Fruit fly (Drosophila melanogaster): ENCODE measurements around the gene sob.

The sob gene

dm6 chr2L:3572529-3573171 is 7.9 kb downstream of the sob start:
- no peak for TF ChIP-seq CG17801 (GFP tag; optimal IDR thresholded peaks at IDR 0.05; ENCODE audit: partially characterized antibody)

- no peak for TF ChIP-seq CG17801 (GFP tag; optimal IDR thresholded peaks at IDR 0.05; ENCODE audit: partially characterized antibody)
Observed at dm6 chr2L:3571457-3571856, 9.1 kb downstream of the sob start.

- no peak for TF ChIP-seq CG17801 (GFP tag; optimal IDR thresholded peaks at IDR 0.05; ENCODE audit: partially characterized antibody)
Observed at dm6 chr2L:3570566-3570965, 10.0 kb downstream of the sob start.

- no peak for TF ChIP-seq CG17801 (GFP tag; optimal IDR thresholded peaks at IDR 0.05; ENCODE audit: partially characterized antibody)
Observed at dm6 chr2L:3569892-3570291, 10.7 kb downstream of the sob start.

- TF ChIP-seq CG17801 (GFP tag; optimal IDR thresholded peaks at IDR 0.05; ENCODE audit: partially characterized antibody) = no peak
Observed at dm6 chr2L:3567394-3567793, 13.2 kb downstream of the sob start.

dm6 chr2L:3566532-3566931 is 14.0 kb downstream of the sob start:
- TF ChIP-seq CG17801 (GFP tag; optimal IDR thresholded peaks at IDR 0.05; ENCODE audit: partially characterized antibody) = no peak

dm6 chr2L:3564556-3564955 is 16.0 kb downstream of the sob start:
- TF ChIP-seq CG17801 (GFP tag; optimal IDR thresholded peaks at IDR 0.05; ENCODE audit: partially characterized antibody) = no peak

dm6 chr2L:3562435-3562834 is 18.1 kb downstream of the sob start:
- no peak for TF ChIP-seq CG17801 (GFP tag; optimal IDR thresholded peaks at IDR 0.05; ENCODE audit: partially characterized antibody)

dm6 chr2L:3559647-3560046 is 20.9 kb downstream of the sob start:
- TF ChIP-seq CG17801 (GFP tag; optimal IDR thresholded peaks at IDR 0.05; ENCODE audit: partially characterized antibody) = no peak

dm6 chr2L:3558299-3558698 is 22.3 kb downstream of the sob start:
- no peak for TF ChIP-seq CG17801 (GFP tag; optimal IDR thresholded peaks at IDR 0.05; ENCODE audit: partially characterized antibody)

- no peak for TF ChIP-seq CG17801 (GFP tag; optimal IDR thresholded peaks at IDR 0.05; ENCODE audit: partially characterized antibody)
Observed at dm6 chr2L:3557471-3557870, 23.1 kb downstream of the sob start.

- no peak for TF ChIP-seq CG17801 (GFP tag; optimal IDR thresholded peaks at IDR 0.05; ENCODE audit: partially characterized antibody)
Observed at dm6 chr2L:3556937-3557336, 23.6 kb downstream of the sob start.

- no peak for TF ChIP-seq CG17801 (GFP tag; optimal IDR thresholded peaks at IDR 0.05; ENCODE audit: partially characterized antibody)
Observed at dm6 chr2L:3555408-3556058, 25.0 kb downstream of the sob start.

- no peak for TF ChIP-seq CG17801 (GFP tag; optimal IDR thresholded peaks at IDR 0.05; ENCODE audit: partially characterized antibody)
Observed at dm6 chr2L:3553902-3554301, 26.7 kb downstream of the sob start.

dm6 chr2L:3552773-3553172 is 27.8 kb downstream of the sob start:
- no peak for TF ChIP-seq CG17801 (GFP tag; optimal IDR thresholded peaks at IDR 0.05; ENCODE audit: partially characterized antibody)

dm6 chr2L:3550583-3550982 is 30.0 kb downstream of the sob start:
- TF ChIP-seq CG17801 (GFP tag; optimal IDR thresholded peaks at IDR 0.05; ENCODE audit: partially characterized antibody) = no peak

- no peak for TF ChIP-seq CG17801 (GFP tag; optimal IDR thresholded peaks at IDR 0.05; ENCODE audit: partially characterized antibody)
Observed at dm6 chr2L:3549742-3550141, 30.8 kb downstream of the sob start.

Data from ovary, adult (tissue).